Worm (Caenorhabditis elegans) whole organism, late embryonic: Measurements from ENCODE around the gene npr-34.

Experiments
- F13H6.1 ChIP-seq: sonication (generic microtip); optimal IDR thresholded peaks from 2 replicates; lab custom pipeline; 2016; ENCODE audit warnings: missing genetic modification characterization, missing compliant biosample characterization
- ama-1 ChIP-seq: fragments of 150-350 bp; optimal IDR thresholded peaks from 2 replicates; lab custom pipeline; 2014
- ceh-14 ChIP-seq: sonication (generic microtip); optimal IDR thresholded peaks from 2 replicates; lab custom pipeline; 2016; ENCODE audit warnings: missing genotype, missing genetic modification characterization, missing compliant biosample characterization
- ceh-6 ChIP-seq: fragments of 200-800 bp; sonication (Bioruptor generic); optimal IDR thresholded peaks from 2 replicates; lab custom pipeline; 2018; ENCODE audit warnings: mild to moderate bottlenecking, missing genetic modification characterization, missing compliant biosample characterization
- dmd-4 ChIP-seq: sonication (generic microtip); optimal IDR thresholded peaks from 2 replicates; lab custom pipeline; 2016; ENCODE audit warnings: borderline replicate concordance, missing genetic modification characterization, missing compliant biosample characterization
- lin-11 ChIP-seq: fragments of 200-800 bp; sonication (Bioruptor generic); optimal IDR thresholded peaks from 2 replicates; lab custom pipeline; 2018; ENCODE audit warnings: mild to moderate bottlenecking, missing genetic modification characterization, missing compliant biosample characterization
- mec-3 ChIP-seq: sonication (generic microtip); optimal IDR thresholded peaks from 2 replicates; lab custom pipeline; 2016; ENCODE audit warnings: borderline replicate concordance, missing genetic modification characterization, missing compliant biosample characterization
- nhr-11 ChIP-seq: fragments of 150-350 bp; optimal IDR thresholded peaks from 2 replicates; lab custom pipeline; 2014; ENCODE audit warnings: missing biosample characterization, missing genetic modification characterization
- npax-4 ChIP-seq: sonication (generic microtip); optimal IDR thresholded peaks from 2 replicates; lab custom pipeline; 2016; ENCODE audit warnings: missing genetic modification characterization, missing compliant biosample characterization
- pag-3 ChIP-seq: sonication (generic microtip); optimal IDR thresholded peaks from 2 replicates; lab custom pipeline; 2016; ENCODE audit warnings: missing compliant biosample characterization, missing genetic modification characterization, borderline replicate concordance
- pha-4 ChIP-seq: fragments of 150-350 bp; optimal IDR thresholded peaks from 2 replicates; lab custom pipeline; 2018; ENCODE audit warnings: missing biosample characterization, missing genetic modification reagents, missing genetic modification characterization
- pqm-1 ChIP-seq: sonication (generic microtip); optimal IDR thresholded peaks from 2 replicates; lab custom pipeline; 2016; ENCODE audit warnings: missing genetic modification characterization, missing compliant biosample characterization
- tbx-2 ChIP-seq: sonication (generic microtip); optimal IDR thresholded peaks from 2 replicates; lab custom pipeline; 2016; ENCODE audit warnings: missing genetic modification characterization, missing compliant biosample characterization
- unc-86 ChIP-seq: sonication (generic microtip); optimal IDR thresholded peaks from 2 replicates; lab custom pipeline; 2016; ENCODE audit warnings: missing genetic modification characterization, missing compliant biosample characterization

- TF ChIP-seq nhr-11 (tag; lab: Kevin White, UChicago) (no peak), F13H6.1 (tag; lab: Kevin White, UChicago) (no peak), ama-1 (lab: Kevin White, UChicago) (no peak), tbx-2 (tag; lab: Kevin White, UChicago) (no peak), ceh-14 (no peak), pqm-1 (no peak), ceh-6 (GFP tag; lab: Kevin White, UChicago) (no peak), pag-3 (tag; lab: Kevin White, UChicago) (no peak), dmd-4 (tag; lab: Kevin White, UChicago) (no peak), npax-4 (no peak), unc-86 (tag; lab: Kevin White, UChicago) (no peak), mec-3 (no peak), pha-4 (tag; lab: Kevin White, UChicago) (no peak), lin-11 (tag; lab: Kevin White, UChicago) (no peak)
Measured at ce11 chrII:14695201-14695600, 43.8 kb downstream of the npr-34 start, which contains the start of gene K02B7.3.
